Fruit fly (Drosophila melanogaster): ENCODE measurements around the gene CG13386.

- TF ChIP-seq dac (GFP tag; optimal IDR thresholded peaks at IDR 0.05) (no peak), cyc (GFP tag; optimal IDR thresholded peaks at IDR 0.05) (no peak), OdsH (GFP tag; optimal IDR thresholded peaks at IDR 0.05) (no peak), acj6 (GFP tag; optimal IDR thresholded peaks at IDR 0.05) (no peak)
Observed at dm6 chr2L:8411530-8411929, 12.7 kb downstream of the CG13386 start, which contains the start of gene Naglu.
